Worm (Caenorhabditis elegans) whole organism, L2 larva: Measurements from ENCODE around the gene ccdc-149.
A peak's percentile ranks its signal among the peaks of the same experiment; 100 is the strongest.

Experiments
- C34F6.9 ChIP-seq: fragments of 150-350 bp; optimal IDR thresholded peaks from 2 replicates; lab custom pipeline; 2014; ENCODE audit warnings: missing biosample characterization, missing genetic modification characterization
- F13H6.1 ChIP-seq: sonication (generic microtip); optimal IDR thresholded peaks from 2 replicates; lab custom pipeline; 2016; ENCODE audit warnings: missing genetic modification characterization, missing compliant biosample characterization
- R02D3.7 ChIP-seq: fragments of 150-350 bp; optimal IDR thresholded peaks from 2 replicates; lab custom pipeline; 2014; ENCODE audit warnings: missing biosample characterization, missing genetic modification characterization
- Y55F3AM.14 ChIP-seq: fragments of 200-800 bp; sonication (Bioruptor generic); optimal IDR thresholded peaks from 2 replicates; lab custom pipeline; 2018; ENCODE audit warnings: mild to moderate bottlenecking, missing genetic modification characterization, missing compliant biosample characterization
- ZK546.5 ChIP-seq: sonication (generic microtip); optimal IDR thresholded peaks from 2 replicates; lab custom pipeline; 2017; ENCODE audit warnings: missing biosample characterization, missing genetic modification characterization
- aly-2 ChIP-seq: fragments of 150-350 bp; optimal IDR thresholded peaks from 2 replicates; lab custom pipeline; 2014; ENCODE audit warnings: missing biosample characterization, missing genetic modification characterization
- blmp-1 ChIP-seq: sonication (generic microtip); optimal IDR thresholded peaks from 2 replicates; lab custom pipeline; 2017; ENCODE audit warnings: missing genetic modification characterization, mild to moderate bottlenecking, missing compliant biosample characterization, antibody characterized with exemption, moderate library complexity; ENCODE audit not compliant: insufficient read depth
- ceh-16 ChIP-seq: fragments of 150-350 bp; optimal IDR thresholded peaks from 2 replicates; lab custom pipeline; 2014; ENCODE audit warnings: missing biosample characterization, missing genetic modification characterization
- ceh-82 ChIP-seq: fragments of 150-350 bp; optimal IDR thresholded peaks from 2 replicates; lab custom pipeline; 2014; ENCODE audit warnings: missing biosample characterization, missing genetic modification characterization
- crh-2 ChIP-seq: sonication (generic microtip); optimal IDR thresholded peaks from 2 replicates; lab custom pipeline; 2017; ENCODE audit warnings: missing biosample characterization, missing genetic modification characterization
- dmd-4 ChIP-seq: sonication (generic microtip); optimal IDR thresholded peaks from 2 replicates; lab custom pipeline; 2017; ENCODE audit warnings: missing biosample characterization, missing genetic modification characterization
- egl-27 ChIP-seq: sonication (generic microtip); optimal IDR thresholded peaks from 3 replicates; lab custom pipeline; 2017; ENCODE audit warnings: missing biosample characterization, missing genetic modification reagents, missing genetic modification characterization
- elt-3 ChIP-seq: sonication (generic microtip); optimal IDR thresholded peaks from 2 replicates; lab custom pipeline; 2017; ENCODE audit warnings: missing biosample characterization, missing genetic modification characterization
- fos-1 ChIP-seq: fragments of 150-350 bp; optimal IDR thresholded peaks from 2 replicates; lab custom pipeline; 2014; ENCODE audit warnings: missing biosample characterization, missing genetic modification characterization
- gmeb-1 ChIP-seq: fragments of 150-350 bp; optimal IDR thresholded peaks from 2 replicates; lab custom pipeline; 2014; ENCODE audit warnings: missing biosample characterization, missing genetic modification characterization
- lin-11 ChIP-seq: fragments of 150-350 bp; sonication (generic microtip); optimal IDR thresholded peaks from 2 replicates; lab custom pipeline; 2014; ENCODE audit warnings: missing biosample characterization, missing genetic modification characterization, inconsistent platforms, mixed read lengths
- lin-13 ChIP-seq: fragments of 150-350 bp; optimal IDR thresholded peaks from 2 replicates; lab custom pipeline; 2014; ENCODE audit warnings: missing biosample characterization, missing genetic modification reagents, missing genetic modification characterization
- lin-39 ChIP-seq: fragments of 150-350 bp; optimal IDR thresholded peaks from 2 replicates; lab custom pipeline; 2014; ENCODE audit warnings: missing biosample characterization, missing genetic modification reagents, missing genetic modification characterization
- lsy-2 ChIP-seq, 2 experiments: fragments of 150-350 bp in 1 of 2; sonication (generic microtip) in 1 of 2; optimal IDR thresholded peaks; 2 replicates each; lab custom pipeline; 2014 to 2017; ENCODE audit warnings: missing biosample characterization in 2 of 2, missing genetic modification characterization in 2 of 2
- mab-5 ChIP-seq: fragments of 150-350 bp; optimal IDR thresholded peaks from 2 replicates; lab custom pipeline; 2014; ENCODE audit warnings: missing biosample characterization, missing genetic modification characterization
- mbf-1 ChIP-seq: sonication (generic microtip); optimal IDR thresholded peaks from 2 replicates; lab custom pipeline; 2017; ENCODE audit warnings: missing biosample characterization, missing genetic modification characterization
- mdl-1 ChIP-seq, 2 experiments: fragments of 150-350 bp in 1 of 2; sonication (generic microtip) in 1 of 2; optimal IDR thresholded peaks; 2 replicates each; lab custom pipeline; 2017; ENCODE audit warnings: missing biosample characterization in 2 of 2, missing genetic modification characterization in 2 of 2
- nhr-10 ChIP-seq: sonication (generic microtip); optimal IDR thresholded peaks from 2 replicates; lab custom pipeline; 2017; ENCODE audit warnings: missing biosample characterization, missing genetic modification characterization
- nhr-11 ChIP-seq: fragments of 150-350 bp; optimal IDR thresholded peaks from 2 replicates; lab custom pipeline; 2014; ENCODE audit warnings: missing biosample characterization, missing genetic modification characterization
- nhr-12 ChIP-seq: fragments of 150-350 bp; optimal IDR thresholded peaks from 2 replicates; lab custom pipeline; 2014; ENCODE audit warnings: missing biosample characterization, missing genetic modification characterization
- nhr-129 ChIP-seq: fragments of 150-350 bp; optimal IDR thresholded peaks from 2 replicates; lab custom pipeline; 2014; ENCODE audit warnings: missing biosample characterization, missing genetic modification characterization
- nhr-21 ChIP-seq: fragments of 150-350 bp; optimal IDR thresholded peaks from 2 replicates; lab custom pipeline; 2014; ENCODE audit warnings: missing biosample characterization, missing genetic modification characterization
- nhr-237 ChIP-seq: fragments of 150-350 bp; optimal IDR thresholded peaks from 2 replicates; lab custom pipeline; 2014; ENCODE audit warnings: missing biosample characterization, missing genetic modification characterization
- nhr-25 ChIP-seq: fragments of 150-350 bp; sonication (generic microtip); optimal IDR thresholded peaks from 3 replicates; lab custom pipeline; 2014; ENCODE audit warnings: missing biosample characterization, missing genetic modification characterization
- nhr-6 ChIP-seq: fragments of 150-350 bp; optimal IDR thresholded peaks from 2 replicates; lab custom pipeline; 2014; ENCODE audit warnings: missing biosample characterization, missing genetic modification characterization
- nhr-77 ChIP-seq: fragments of 150-350 bp; optimal IDR thresholded peaks from 2 replicates; lab custom pipeline; 2014; ENCODE audit warnings: missing biosample characterization, missing genetic modification characterization
- peb-1 ChIP-seq: fragments of 150-350 bp; optimal IDR thresholded peaks from 2 replicates; lab custom pipeline; 2014; ENCODE audit warnings: missing biosample characterization, missing genetic modification characterization
- sem-4 ChIP-seq: fragments of 150-350 bp; optimal IDR thresholded peaks from 2 replicates; lab custom pipeline; 2014; ENCODE audit warnings: missing biosample characterization, missing genetic modification reagents, missing genetic modification characterization
- skn-1 ChIP-seq: sonication (generic microtip); optimal IDR thresholded peaks from 2 replicates; lab custom pipeline; 2017; ENCODE audit warnings: missing biosample characterization, missing genetic modification characterization
- sma-9 ChIP-seq, 2 experiments: fragments of 150-350 bp in 1 of 2; sonication (generic microtip) in 1 of 2; optimal IDR thresholded peaks; 2 replicates each; lab custom pipeline; 2014 to 2016; ENCODE audit warnings: missing genetic modification characterization in 2 of 2, mild to moderate bottlenecking in 1 of 2, missing biosample characterization in 1 of 2, missing compliant biosample characterization in 1 of 2, missing genetic modification reagents in 1 of 2, moderate library complexity in 1 of 2
- snpc-4 ChIP-seq: fragments of 150-350 bp; optimal IDR thresholded peaks from 2 replicates; lab custom pipeline; 2014; ENCODE audit warnings: missing biosample characterization, missing genetic modification characterization
- unc-55 ChIP-seq: fragments of 150-350 bp; sonication (generic microtip); optimal IDR thresholded peaks from 3 replicates; lab custom pipeline; 2014; ENCODE audit warnings: missing biosample characterization, missing genetic modification reagents, missing genetic modification characterization
- unc-62 ChIP-seq: fragments of 150-350 bp; optimal IDR thresholded peaks from 2 replicates; lab custom pipeline; 2014; ENCODE audit warnings: missing biosample characterization, missing genetic modification reagents, missing genetic modification characterization
- zag-1 ChIP-seq: fragments of 150-350 bp; optimal IDR thresholded peaks from 2 replicates; lab custom pipeline; 2014; ENCODE audit warnings: missing biosample characterization, missing genetic modification characterization
- ztf-1 ChIP-seq: fragments of 200-800 bp; sonication (Bioruptor generic); conservative IDR thresholded peaks from 2 replicates; pipeline ENCODE4 v1.3.6; 2022; ENCODE audit warnings: missing genetic modification characterization, missing compliant biosample characterization
- ztf-11 ChIP-seq: sonication (generic microtip); optimal IDR thresholded peaks from 2 replicates; lab custom pipeline; 2017; ENCODE audit warnings: missing biosample characterization, missing genetic modification characterization
- ztf-4 ChIP-seq: fragments of 150-350 bp; optimal IDR thresholded peaks from 2 replicates; lab custom pipeline; 2014; ENCODE audit warnings: missing biosample characterization, missing genetic modification characterization

The ccdc-149 gene

DNA sequence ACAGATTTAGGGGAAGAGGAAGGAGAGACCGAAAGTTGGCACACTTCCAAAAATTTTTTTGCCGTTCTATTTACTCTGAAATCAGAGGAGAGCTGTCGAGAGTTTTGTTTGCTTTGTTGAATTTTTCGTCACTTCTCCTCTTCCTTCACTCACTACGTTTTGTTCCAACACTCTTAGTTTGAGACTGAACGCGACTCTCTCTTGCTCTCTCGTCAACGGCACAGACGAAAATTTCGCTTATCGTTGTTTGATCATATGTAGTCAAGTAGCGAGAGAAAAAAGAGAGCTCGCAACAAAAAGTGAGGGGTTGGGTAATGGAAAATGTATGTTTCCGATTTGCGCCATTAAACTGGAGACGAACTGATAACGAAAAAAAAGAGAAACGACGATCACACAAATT, 28.6 kb downstream of the ccdc-149 start:
- TF ChIP-seq lin-13, result no peak
- peak; percentile 65 for TF ChIP-seq crh-2
- TF ChIP-seq fos-1 (tag; lab: Kevin White, UChicago), result peak; percentile 65
- no peak for TF ChIP-seq nhr-237 (tag; lab: Kevin White, UChicago)
- TF ChIP-seq sem-4 (tag; lab: Kevin White, UChicago), result no peak
- peak; percentile 72 for TF ChIP-seq F13H6.1 (tag; lab: Kevin White, UChicago)
- peak; percentile 23 for TF ChIP-seq unc-55 (GFP tag; lab: Kevin White, UChicago)
- TF ChIP-seq aly-2, result no peak
- TF ChIP-seq Y55F3AM.14, result no peak
- no peak for TF ChIP-seq nhr-6 (tag; lab: Kevin White, UChicago)
- no peak for TF ChIP-seq mab-5
- TF ChIP-seq nhr-77 (tag; lab: Kevin White, UChicago), result no peak
- TF ChIP-seq nhr-25 (tag; lab: Kevin White, UChicago), result no peak
- TF ChIP-seq lsy-2 (tag; optimal IDR thresholded peaks at IDR 0.05; lab: Kevin White, UChicago), result no peak
- TF ChIP-seq mdl-1 (tag; optimal IDR thresholded peaks at IDR 0.05; lab: Kevin White, UChicago), result peak in 1 of 2 experiments; percentile 67
- TF ChIP-seq nhr-12 (tag; lab: Kevin White, UChicago), result no peak
- TF ChIP-seq mbf-1, result no peak
- peak; percentile 18 for TF ChIP-seq egl-27 (tag; lab: Kevin White, UChicago)
- TF ChIP-seq gmeb-1 (tag; lab: Kevin White, UChicago), result peak; percentile 24
- no peak for TF ChIP-seq nhr-21 (tag; lab: Kevin White, UChicago)
- TF ChIP-seq unc-62, result no peak
- TF ChIP-seq skn-1 (tag; lab: Kevin White, UChicago), result no peak
- no peak for TF ChIP-seq blmp-1 (tag; lab: Kevin White, UChicago)
- no peak for TF ChIP-seq C34F6.9
- peak; percentile 59 for TF ChIP-seq nhr-129 (tag; lab: Kevin White, UChicago)
- no peak for TF ChIP-seq nhr-10 (tag; lab: Kevin White, UChicago)
- TF ChIP-seq ztf-4 (tag; lab: Kevin White, UChicago), result no peak
- TF ChIP-seq elt-3, result no peak
- no peak for TF ChIP-seq ceh-82 (tag; lab: Kevin White, UChicago)
- peak; percentile 40 for TF ChIP-seq sma-9 (GFP tag; optimal IDR thresholded peaks at IDR 0.05; lab: Kevin White, UChicago)
- no peak for TF ChIP-seq sma-9 (tag; optimal IDR thresholded peaks at IDR 0.05; lab: Kevin White, UChicago)
- TF ChIP-seq nhr-11 (tag; lab: Kevin White, UChicago), result no peak

- TF ChIP-seq nhr-21 (tag; lab: Kevin White, UChicago) (peak; percentile 37), lsy-2 (tag; optimal IDR thresholded peaks at IDR 0.05; lab: Kevin White, UChicago) (no peak), sem-4 (tag; lab: Kevin White, UChicago) (peak; percentile 52)
Measured at ce11 chrX:11482134-11482533, 29.1 kb downstream of the ccdc-149 start.

ce11 chrX:11481825-11482093, 29.5 kb downstream of the ccdc-149 start:
- no peak for TF ChIP-seq lin-39 (tag; lab: Kevin White, UChicago)
- TF ChIP-seq nhr-10 (tag; lab: Kevin White, UChicago), result no peak
- no peak for TF ChIP-seq ztf-1 (GFP tag; lab: Robert Waterston, UW)
- no peak for TF ChIP-seq aly-2
- no peak for TF ChIP-seq C34F6.9
- no peak for TF ChIP-seq snpc-4 (tag; lab: Kevin White, UChicago)
- no peak for TF ChIP-seq nhr-129 (tag; lab: Kevin White, UChicago)
- no peak for TF ChIP-seq F13H6.1 (tag; lab: Kevin White, UChicago)
- peak; percentile 7 for TF ChIP-seq nhr-25 (tag; lab: Kevin White, UChicago)
- TF ChIP-seq nhr-77 (tag; lab: Kevin White, UChicago), result no peak
- TF ChIP-seq nhr-11 (tag; lab: Kevin White, UChicago), result no peak
- TF ChIP-seq dmd-4, result no peak
- no peak for TF ChIP-seq ZK546.5
- TF ChIP-seq fos-1 (tag; lab: Kevin White, UChicago), result peak; percentile 17
- TF ChIP-seq sma-9 (GFP tag; optimal IDR thresholded peaks at IDR 0.05; lab: Kevin White, UChicago), result peak; percentile 76
- TF ChIP-seq sma-9 (tag; optimal IDR thresholded peaks at IDR 0.05; lab: Kevin White, UChicago), result no peak
- TF ChIP-seq R02D3.7 (tag; lab: Kevin White, UChicago), result no peak
- TF ChIP-seq zag-1 (tag; lab: Kevin White, UChicago), result no peak
- no peak for TF ChIP-seq nhr-6 (tag; lab: Kevin White, UChicago)
- TF ChIP-seq ceh-16 (tag; lab: Kevin White, UChicago), result no peak
- no peak for TF ChIP-seq ztf-11 (tag; lab: Kevin White, UChicago)
- TF ChIP-seq ceh-82 (tag; lab: Kevin White, UChicago), result no peak
- no peak for TF ChIP-seq Y55F3AM.14
- no peak for TF ChIP-seq lsy-2 (tag; optimal IDR thresholded peaks at IDR 0.05; lab: Kevin White, UChicago)
- no peak for TF ChIP-seq ztf-4 (tag; lab: Kevin White, UChicago)
- peak; percentile 36 for TF ChIP-seq blmp-1 (tag; lab: Kevin White, UChicago)
- no peak for TF ChIP-seq mdl-1 (tag; optimal IDR thresholded peaks at IDR 0.05; lab: Kevin White, UChicago)
- TF ChIP-seq gmeb-1 (tag; lab: Kevin White, UChicago), result no peak
- no peak for TF ChIP-seq sem-4 (tag; lab: Kevin White, UChicago)
- TF ChIP-seq peb-1 (tag; lab: Kevin White, UChicago), result no peak
- TF ChIP-seq unc-62, result no peak
- no peak for TF ChIP-seq crh-2
- no peak for TF ChIP-seq mab-5
- TF ChIP-seq mbf-1, result no peak
- TF ChIP-seq lin-11 (tag; lab: Kevin White, UChicago), result no peak
